Worm (Caenorhabditis elegans) whole organism, midembryonic: ENCODE measurements around the gene sri-43.

ENCODE experiments used
- flt-1 ChIP-seq: fragments of 200-800 bp; sonication (Bioruptor generic); IDR thresholded peaks from 2 replicates; pipeline ENCODE4 v1.3.6; 2022; ENCODE audit warnings: missing genetic modification characterization, missing compliant biosample characterization
- klf-2 ChIP-seq: fragments of 200-800 bp; sonication (Bioruptor generic); conservative IDR thresholded peaks from 2 replicates; pipeline ENCODE4 v1.3.6; 2022; ENCODE audit warnings: missing genetic modification reagents, missing genetic modification characterization, missing compliant biosample characterization
- med-1 ChIP-seq: sonication (generic microtip); optimal IDR thresholded peaks from 2 replicates; lab custom pipeline; 2017; ENCODE audit warnings: missing genetic modification characterization, mild to moderate bottlenecking, missing compliant biosample characterization, antibody characterized with exemption, missing genetic modification reagents; ENCODE audit not compliant: insufficient read depth
- ref-1 ChIP-seq: fragments of 200-800 bp; sonication (Bioruptor generic); conservative IDR thresholded peaks from 2 replicates; pipeline ENCODE4 v1.3.6; 2022; ENCODE audit warnings: missing genetic modification reagents, missing genetic modification characterization, missing compliant biosample characterization
- tab-1 ChIP-seq: fragments of 200-800 bp; sonication (Bioruptor generic); IDR thresholded peaks from 2 replicates; pipeline ENCODE4 v1.3.6; 2022; ENCODE audit warnings: missing genetic modification characterization, missing compliant biosample characterization
- ztf-23 ChIP-seq: fragments of 200-800 bp; sonication (Bioruptor generic); IDR thresholded peaks from 2 replicates; pipeline ENCODE4 v1.3.6; 2022; ENCODE audit warnings: missing genetic modification reagents, missing genetic modification characterization, missing compliant biosample characterization

ce11 chrII:3137804-3138203 lies 6.6 kb downstream of the sri-43 start, which contains the start of gene sri-54:
- TF ChIP-seq flt-1 (no peak), klf-2 (GFP tag; lab: Robert Waterston, UW) (no peak), ztf-23 (GFP tag; lab: Robert Waterston, UW) (no peak), med-1 (GFP tag; lab: Kevin White, UChicago) (no peak), tab-1 (no peak), ref-1 (GFP tag; lab: Robert Waterston, UW) (no peak)
